Worm (Caenorhabditis elegans): ENCODE results near the gene zchc-1A.

The zchc-1A gene

ce11 chrX:5174256-5174655 is at the start of gene zchc-1A:
Gene zchc-1A, plus strand, starts transcription at chrX:5174369.
- TF ChIP-seq nhr-102 (tag; optimal IDR thresholded peaks at IDR 0.05) (no peak), daf-12 (tag; optimal IDR thresholded peaks at IDR 0.05) (no peak), zfp-2 (tag; optimal IDR thresholded peaks at IDR 0.05) (no peak), T26A8.4 (GFP tag; IDR thresholded peaks at IDR 0.05) (no peak), spr-1 (tag; optimal IDR thresholded peaks at IDR 0.05) (no peak), daf-19 (GFP tag; conservative IDR thresholded peaks at IDR 0.05) (0 out of 2 replicates have a peak, but pooled peaks have one; percentile 19), unc-62 (GFP tag; optimal IDR thresholded peaks at IDR 0.05 in 1 of 2) (peak in 1 of 2 experiments; percentile 54), unc-62 (tag; optimal IDR thresholded peaks at IDR 0.05) (no peak), lin-39 (tag; optimal IDR thresholded peaks at IDR 0.05) (no peak)

- TF ChIP-seq ces-1 (GFP tag; optimal IDR thresholded peaks at IDR 0.05), result peak; percentile 83
- no peak for TF ChIP-seq mep-1 (tag; optimal IDR thresholded peaks at IDR 0.05)
Measured at ce11 chrX:5129447-5129846, 44.7 kb upstream of the zchc-1A start.

- TF ChIP-seq F44E2.7 (GFP tag; IDR thresholded peaks at IDR 0.05) (no peak), dmd-8 (GFP tag; IDR thresholded peaks at IDR 0.05) (no peak), T20F7.1 (GFP tag; optimal IDR thresholded peaks at IDR 0.05) (no peak), nhr-48 (tag; optimal IDR thresholded peaks at IDR 0.05) (no peak), dmd-9 (GFP tag; IDR thresholded peaks at IDR 0.05) (no peak), lin-1 (GFP tag; IDR thresholded peaks at IDR 0.05) (no peak), ama-1 (optimal IDR thresholded peaks at IDR 0.05) (no peak), nhr-102 (tag; optimal IDR thresholded peaks at IDR 0.05) (no peak), snpc-4 (tag; optimal IDR thresholded peaks at IDR 0.05) (no peak), nhr-25 (tag; optimal IDR thresholded peaks at IDR 0.05; ENCODE audit: borderline replicate concordance, insufficient read depth) (no peak), nhr-10 (tag; optimal IDR thresholded peaks at IDR 0.05) (no peak), daf-8 (GFP tag; IDR thresholded peaks at IDR 0.05) (no peak), D1046.2 (GFP tag; IDR thresholded peaks at IDR 0.05) (no peak), set-16 (GFP tag; IDR thresholded peaks at IDR 0.05) (no peak), mxl-3 (GFP tag; optimal IDR thresholded peaks at IDR 0.05) (no peak), unc-130 (GFP tag; optimal IDR thresholded peaks at IDR 0.05) (no peak), arid-1 (GFP tag; conservative IDR thresholded peaks at IDR 0.05) (no peak), ztf-11 (tag; optimal IDR thresholded peaks at IDR 0.05) (no peak), aha-1 (tag) (no peak)
Measured at ce11 chrX:5131760-5132159, 42.4 kb upstream of the zchc-1A start.

ce11 chrX:5133980-5134379 is 40.2 kb upstream of the zchc-1A start, which contains the start of gene tbc-7:
Gene tbc-7, plus strand, starts transcription at chrX:5134280.
- no peak for TF ChIP-seq unc-62 (GFP tag; optimal IDR thresholded peaks at IDR 0.05 in 1 of 2)
- TF ChIP-seq unc-62 (tag; optimal IDR thresholded peaks at IDR 0.05), result no peak
- no peak for TF ChIP-seq sdz-12 (GFP tag; optimal IDR thresholded peaks at IDR 0.05)
- TF ChIP-seq set-16 (GFP tag; IDR thresholded peaks at IDR 0.05), result no peak
- no peak for TF ChIP-seq egl-27 (tag; optimal IDR thresholded peaks at IDR 0.05)
- no peak for TF ChIP-seq ztf-11 (tag; optimal IDR thresholded peaks at IDR 0.05)
- TF ChIP-seq daf-19 (GFP tag; conservative IDR thresholded peaks at IDR 0.05), result no peak
- no peak for TF ChIP-seq mep-1 (tag; optimal IDR thresholded peaks at IDR 0.05)
- no peak for TF ChIP-seq nhr-6 (tag; optimal IDR thresholded peaks at IDR 0.05)
- TF ChIP-seq saeg-2 (GFP tag; IDR thresholded peaks at IDR 0.05), result no peak
- no peak for TF ChIP-seq snpc-1.2 (GFP tag; IDR thresholded peaks at IDR 0.05)
- no peak for TF ChIP-seq zag-1 (tag; optimal IDR thresholded peaks at IDR 0.05)
- no peak for TF ChIP-seq ZK337.2 (GFP tag; IDR thresholded peaks at IDR 0.05)
- TF ChIP-seq F37D6.2 (tag; optimal IDR thresholded peaks at IDR 0.05), result no peak
- no peak for TF ChIP-seq egl-43 (GFP tag; IDR thresholded peaks at IDR 0.05)
- TF ChIP-seq fkh-10 (GFP tag; optimal IDR thresholded peaks at IDR 0.05), result no peak
- no peak for TF ChIP-seq daf-8 (GFP tag; IDR thresholded peaks at IDR 0.05)
- no peak for TF ChIP-seq mdt-29 (GFP tag; IDR thresholded peaks at IDR 0.05)
- TF ChIP-seq dmd-8 (GFP tag; IDR thresholded peaks at IDR 0.05), result no peak
